Worm (Caenorhabditis elegans) whole organism, L1 larva: Measurements from ENCODE around the gene F42A10.9.

ENCODE experiments used
- blmp-1 ChIP-seq: fragments of 150-350 bp; optimal IDR thresholded peaks from 2 replicates; lab custom pipeline; 2014; ENCODE audit warnings: missing biosample characterization, missing genetic modification characterization
- ces-1 ChIP-seq: fragments of 150-350 bp; optimal IDR thresholded peaks from 2 replicates; lab custom pipeline; 2014; ENCODE audit warnings: missing biosample characterization, missing genetic modification reagents, missing genetic modification characterization
- lin-35 ChIP-seq, 2 experiments: fragments of 150-350 bp; optimal IDR thresholded peaks; 2 replicates each; lab custom pipeline; 2014; ENCODE audit warnings: missing biosample characterization in 2 of 2, missing genetic modification characterization in 2 of 2, missing genetic modification reagents in 2 of 2
- mef-2 ChIP-seq: fragments of 150-350 bp; optimal IDR thresholded peaks from 2 replicates; lab custom pipeline; 2014; ENCODE audit warnings: missing biosample characterization, missing genetic modification characterization
- pqm-1 ChIP-seq: sonication (generic microtip); optimal IDR thresholded peaks from 3 replicates; lab custom pipeline; 2017; ENCODE audit warnings: missing biosample characterization, missing genetic modification characterization
- unc-62 ChIP-seq: fragments of 150-350 bp; optimal IDR thresholded peaks from 2 replicates; lab custom pipeline; 2014; ENCODE audit warnings: missing biosample characterization, missing genetic modification reagents, missing genetic modification characterization

DNA sequence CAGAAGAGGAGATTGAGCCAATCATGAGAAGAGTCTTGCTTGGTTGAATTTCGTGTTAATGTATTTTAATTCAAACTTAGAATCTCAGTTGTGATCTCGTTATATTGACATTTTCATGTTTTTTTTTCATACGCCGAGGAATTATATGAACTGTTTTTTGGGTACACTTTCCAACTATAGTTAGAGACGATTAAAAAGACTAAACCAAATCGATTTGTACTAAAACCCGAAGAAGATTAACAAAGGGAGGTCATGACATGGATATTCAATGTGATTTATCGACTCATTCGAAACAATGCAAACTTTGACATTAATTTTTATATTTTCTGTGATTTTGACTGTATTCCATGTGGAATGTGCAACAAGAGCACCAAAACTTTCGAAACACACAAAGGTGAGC, 16.5 kb upstream of the F42A10.9 start, which contains the start of gene Y42G9A.2:
- TF ChIP-seq pqm-1 (no peak), lin-35 (GFP tag; optimal IDR thresholded peaks at IDR 0.05; lab: Kevin White, UChicago) (no peak), unc-62 (GFP tag; lab: Kevin White, UChicago) (no peak), ces-1 (GFP tag; lab: Kevin White, UChicago) (no peak), blmp-1 (no peak), mef-2 (no peak)
